Fruit fly (Drosophila melanogaster) whole organism, prepupa: ENCODE data around the gene CG5645.
A peak's percentile ranks its signal among the peaks of the same experiment; 100 is the strongest.

ENCODE experiments used
- CG10631 ChIP-seq: fragments of 200-800 bp; sonication (Bioruptor generic); optimal IDR thresholded peaks from 2 replicates; lab custom pipeline; 2016; ENCODE audit warnings: missing biosample characterization, missing genetic modification characterization
- CG10669 ChIP-seq: fragments of 200-800 bp; sonication (Bioruptor generic); optimal IDR thresholded peaks from 3 replicates; lab custom pipeline; 2018; ENCODE audit warnings: missing biosample characterization, mild to moderate bottlenecking, missing genetic modification characterization, moderate library complexity
- CG11294 ChIP-seq: fragments of 200-800 bp; sonication (Bioruptor generic); IDR thresholded peaks from 2 replicates; pipeline ENCODE4 v1.3.6; 2022; ENCODE audit warnings: missing biosample characterization, missing genetic modification characterization
- CG11762 ChIP-seq: fragments of 200-800 bp; sonication (Bioruptor generic); optimal IDR thresholded peaks from 3 replicates; lab custom pipeline; 2016; ENCODE audit warnings: missing biosample characterization, missing genetic modification characterization; ENCODE audit not compliant: insufficient read depth
- CG11902 ChIP-seq: fragments of 200-800 bp; sonication (Bioruptor generic); optimal IDR thresholded peaks from 3 replicates; lab custom pipeline; 2016; ENCODE audit warnings: missing biosample characterization, missing genetic modification characterization
- CG15336 ChIP-seq: fragments of 200-800 bp; sonication (Bioruptor generic); IDR thresholded peaks from 2 replicates; pipeline ENCODE4 v1.3.6; 2022; ENCODE audit warnings: missing biosample characterization, missing genetic modification characterization
- CG3032 ChIP-seq: fragments of 200-800 bp; optimal IDR thresholded peaks from 2 replicates; lab custom pipeline; 2019; ENCODE audit warnings: missing biosample characterization, mild to moderate bottlenecking, missing genetic modification characterization, moderate library complexity
- CG31627 ChIP-seq: fragments of 200-800 bp; sonication (Bioruptor generic); optimal IDR thresholded peaks from 3 replicates; lab custom pipeline; 2016; ENCODE audit warnings: missing biosample characterization, missing genetic modification characterization
- CG34406 ChIP-seq: fragments of 200-800 bp; sonication (Bioruptor generic); optimal IDR thresholded peaks from 3 replicates; lab custom pipeline; 2016; ENCODE audit warnings: missing biosample characterization, missing genetic modification characterization
- CG3919 ChIP-seq: fragments of 200-800 bp; sonication (Bioruptor generic); optimal IDR thresholded peaks from 3 replicates; lab custom pipeline; 2016; ENCODE audit warnings: missing biosample characterization, missing genetic modification characterization
- CG4318 ChIP-seq: fragments of 200-800 bp; sonication (Bioruptor generic); optimal IDR thresholded peaks from 3 replicates; lab custom pipeline; 2017; ENCODE audit warnings: missing biosample characterization, mild to moderate bottlenecking, missing genetic modification characterization
- CG6163 ChIP-seq: fragments of 200-800 bp; sonication (Bioruptor generic); IDR thresholded peaks from 3 replicates; pipeline ENCODE4 v1.3.6; 2022; ENCODE audit warnings: missing biosample characterization, missing genetic modification characterization
- CG6276 ChIP-seq: fragments of 200-800 bp; sonication (Bioruptor generic); optimal IDR thresholded peaks from 2 replicates; lab custom pipeline; 2017; ENCODE audit warnings: missing biosample characterization, mild to moderate bottlenecking, missing genetic modification characterization
- CG6792 ChIP-seq: fragments of 200-800 bp; sonication (Bioruptor generic); optimal IDR thresholded peaks from 3 replicates; lab custom pipeline; 2016; ENCODE audit warnings: missing biosample characterization, missing genetic modification characterization
- CG6808 ChIP-seq: fragments of 200-800 bp; sonication (Bioruptor generic); optimal IDR thresholded peaks from 3 replicates; lab custom pipeline; 2017; ENCODE audit warnings: missing biosample characterization, missing genetic modification characterization, mild to moderate bottlenecking, moderate library complexity, missing genetic modification reagents
- CG7368 ChIP-seq: fragments of 200-800 bp; sonication (Bioruptor generic); optimal IDR thresholded peaks from 3 replicates; lab custom pipeline; 2016; ENCODE audit warnings: missing biosample characterization, missing genetic modification characterization
- CG8319 ChIP-seq: fragments of 200-800 bp; sonication (Bioruptor generic); optimal IDR thresholded peaks from 3 replicates; lab custom pipeline; 2016; ENCODE audit warnings: missing biosample characterization, missing genetic modification characterization
- CG8632 ChIP-seq: fragments of 200-800 bp; sonication (Bioruptor generic); optimal IDR thresholded peaks from 3 replicates; lab custom pipeline; 2016; ENCODE audit warnings: missing biosample characterization, missing genetic modification characterization
- CG9139 ChIP-seq: fragments of 200-800 bp; sonication (Bioruptor generic); optimal IDR thresholded peaks from 3 replicates; lab custom pipeline; 2017; ENCODE audit warnings: missing biosample characterization, mild to moderate bottlenecking, missing genetic modification characterization
- Eip78C ChIP-seq: fragments of 200-800 bp; sonication (Bioruptor generic); peaks from one replicate; lab custom pipeline; 2016; ENCODE audit warnings: missing biosample characterization, missing genetic modification characterization
- Eip93F ChIP-seq: fragments of 200-800 bp; sonication (Bioruptor generic); optimal IDR thresholded peaks from 2 replicates; lab custom pipeline; 2016; ENCODE audit warnings: missing biosample characterization, mild to moderate bottlenecking, missing genetic modification characterization
- Ets21C ChIP-seq: fragments of 200-800 bp; sonication (Bioruptor generic); optimal IDR thresholded peaks from 3 replicates; lab custom pipeline; 2016; ENCODE audit warnings: missing biosample characterization, missing genetic modification characterization
- Ets96B ChIP-seq: fragments of 200-800 bp; optimal IDR thresholded peaks from 2 replicates; lab custom pipeline; 2019; ENCODE audit warnings: missing biosample characterization, mild to moderate bottlenecking, missing genetic modification characterization, moderate library complexity
- Gug ChIP-seq: fragments of 200-800 bp; sonication (Bioruptor generic); IDR thresholded peaks from 2 replicates; pipeline ENCODE4 v1.3.6; 2022; ENCODE audit warnings: missing biosample characterization, missing genetic modification characterization
- Hr38 ChIP-seq: sonication (Bioruptor generic); optimal IDR thresholded peaks from 2 replicates; lab custom pipeline; 2016; ENCODE audit warnings: missing biosample characterization, missing genetic modification characterization
- Hr39 ChIP-seq: fragments of 200-800 bp; sonication (Bioruptor generic); optimal IDR thresholded peaks from 2 replicates; lab custom pipeline; 2016; ENCODE audit warnings: missing biosample characterization, missing genetic modification characterization
- Hr4 ChIP-seq: fragments of 200-800 bp; sonication (Bioruptor generic); optimal IDR thresholded peaks from 3 replicates; lab custom pipeline; 2016; ENCODE audit warnings: missing biosample characterization, missing genetic modification characterization
- Lpt ChIP-seq: fragments of 200-800 bp; sonication (Bioruptor generic); optimal IDR thresholded peaks from 3 replicates; lab custom pipeline; 2016; ENCODE audit warnings: missing biosample characterization, missing genetic modification characterization
- OdsH ChIP-seq: fragments of 200-800 bp; sonication (Bioruptor generic); optimal IDR thresholded peaks from 3 replicates; lab custom pipeline; 2016; ENCODE audit warnings: missing biosample characterization, missing genetic modification characterization
- Smox ChIP-seq: fragments of 200-800 bp; sonication (Bioruptor generic); optimal IDR thresholded peaks from 3 replicates; lab custom pipeline; 2016; ENCODE audit warnings: missing biosample characterization, missing genetic modification characterization
- Sox102F ChIP-seq: fragments of 200-800 bp; sonication (Bioruptor generic); optimal IDR thresholded peaks from 2 replicates; lab custom pipeline; 2016; ENCODE audit warnings: missing biosample characterization, mild to moderate bottlenecking, missing genetic modification characterization
- Sox14 ChIP-seq: fragments of 200-800 bp; sonication (Bioruptor generic); optimal IDR thresholded peaks from 3 replicates; lab custom pipeline; 2016; ENCODE audit warnings: missing biosample characterization, missing genetic modification characterization
- Sox15 ChIP-seq: fragments of 200-800 bp; sonication (Bioruptor generic); optimal IDR thresholded peaks from 3 replicates; lab custom pipeline; 2016; ENCODE audit warnings: missing biosample characterization, missing genetic modification characterization
- cyc ChIP-seq: fragments of 200-800 bp; sonication (Bioruptor generic); optimal IDR thresholded peaks from 3 replicates; lab custom pipeline; 2016; ENCODE audit warnings: missing biosample characterization, missing genetic modification characterization
- dac ChIP-seq: fragments of 200-800 bp; sonication (Bioruptor generic); optimal IDR thresholded peaks from 2 replicates; lab custom pipeline; 2017; ENCODE audit warnings: missing biosample characterization, mild to moderate bottlenecking, missing genetic modification characterization
- dsx ChIP-seq: fragments of 200-800 bp; optimal IDR thresholded peaks from 3 replicates; lab custom pipeline; 2019; ENCODE audit warnings: missing biosample characterization, mild to moderate bottlenecking, missing genetic modification characterization, moderate library complexity; ENCODE audit not compliant: poor library complexity, severe bottlenecking
- esn ChIP-seq: fragments of 200-800 bp; sonication (Bioruptor generic); optimal IDR thresholded peaks from 2 replicates; lab custom pipeline; 2016; ENCODE audit warnings: missing biosample characterization, mild to moderate bottlenecking, missing genetic modification characterization, moderate library complexity
- fd59A ChIP-seq: fragments of 200-800 bp; sonication (Bioruptor generic); optimal IDR thresholded peaks from 2 replicates; lab custom pipeline; 2017; ENCODE audit warnings: missing biosample characterization, mild to moderate bottlenecking, missing genetic modification characterization, missing genetic modification reagents
- fd85E ChIP-seq: fragments of 200-800 bp; sonication (Bioruptor generic); optimal IDR thresholded peaks from 3 replicates; lab custom pipeline; 2016; ENCODE audit warnings: missing biosample characterization, missing genetic modification characterization
- fkh ChIP-seq: fragments of 200-800 bp; sonication (Bioruptor generic); optimal IDR thresholded peaks from 3 replicates; lab custom pipeline; 2017; ENCODE audit warnings: missing biosample characterization, mild to moderate bottlenecking, missing genetic modification characterization, moderate library complexity
- lz ChIP-seq: fragments of 200-800 bp; sonication (Bioruptor generic); optimal IDR thresholded peaks from 3 replicates; lab custom pipeline; 2016; ENCODE audit warnings: missing biosample characterization, missing genetic modification characterization
- net ChIP-seq: fragments of 200-800 bp; sonication (Bioruptor generic); optimal IDR thresholded peaks from 3 replicates; lab custom pipeline; 2016; ENCODE audit warnings: missing biosample characterization, missing genetic modification characterization
- pdm3 ChIP-seq: fragments of 200-800 bp; sonication (Bioruptor generic); optimal IDR thresholded peaks from 3 replicates; lab custom pipeline; 2016; ENCODE audit warnings: missing biosample characterization, missing genetic modification characterization
- salr ChIP-seq, 2 experiments: fragments of 200-800 bp; sonication (Bioruptor generic); optimal IDR thresholded peaks; 3 replicates each; lab custom pipeline; 2016 to 2018; ENCODE audit warnings: missing biosample characterization in 2 of 2, missing genetic modification characterization in 2 of 2, mild to moderate bottlenecking in 1 of 2
- spab ChIP-seq: fragments of 200-800 bp; sonication (Bioruptor generic); optimal IDR thresholded peaks from 2 replicates; lab custom pipeline; 2017; ENCODE audit warnings: missing biosample characterization, mild to moderate bottlenecking, missing genetic modification characterization, missing genetic modification reagents
- svp ChIP-seq: fragments of 200-800 bp; sonication (Bioruptor generic); peaks from one replicate; lab custom pipeline; 2016; ENCODE audit warnings: missing biosample characterization, missing genetic modification characterization
- topi ChIP-seq: fragments of 200-800 bp; sonication (Bioruptor generic); optimal IDR thresholded peaks from 3 replicates; lab custom pipeline; 2016; ENCODE audit warnings: missing biosample characterization, missing genetic modification characterization
- vri ChIP-seq: fragments of 200-800 bp; sonication (Bioruptor generic); optimal IDR thresholded peaks from 3 replicates; lab custom pipeline; 2016; ENCODE audit warnings: missing biosample characterization, mild to moderate bottlenecking, missing genetic modification characterization

CG5645 gene

DNA sequence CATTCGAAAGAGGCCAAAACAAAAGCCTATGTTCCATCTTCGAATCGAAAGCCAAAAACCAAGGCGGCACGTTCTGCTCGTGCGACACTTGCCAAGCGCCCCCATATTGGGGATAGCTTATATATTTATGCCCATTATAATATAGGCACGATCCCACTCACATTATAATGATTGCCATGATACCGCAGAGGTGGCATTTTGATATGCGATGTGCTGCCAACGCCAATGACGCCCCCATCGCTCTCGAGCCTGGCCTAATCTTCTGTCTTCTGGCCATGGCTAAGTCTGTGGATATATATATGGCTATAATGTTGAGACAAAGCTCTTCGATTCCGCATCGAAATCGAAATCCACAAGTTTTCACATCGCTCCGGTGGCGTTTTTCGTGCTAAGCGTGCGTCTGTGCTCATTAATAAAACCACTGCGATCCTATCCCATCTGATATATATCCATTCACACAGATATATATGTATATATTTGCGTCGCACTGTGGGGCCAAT is 43.6 kb downstream of the CG5645 start:
- TF ChIP-seq CG31627 (GFP tag; lab: Kevin White, UChicago) (no peak), CG6163 (GFP tag; lab: Robert Waterston, UW) (0 out of 3 replicates have a peak, but pooled peaks have one; percentile 9)

dm6 chr3L:12090898-12091685 is 45.4 kb downstream of the CG5645 start:
- TF ChIP-seq CG6792 (GFP tag; lab: Kevin White, UChicago) (no peak), Gug (GFP tag; lab: Robert Waterston, UW) (0 out of 2 replicates have a peak, but pooled peaks have one; percentile 16), Ets21C (GFP tag; lab: Kevin White, UChicago) (no peak), CG9139 (GFP tag; lab: Kevin White, UChicago) (no peak), topi (GFP tag; lab: Kevin White, UChicago) (peak; percentile 1), CG15336 (peak; percentile 60), CG34406 (no peak), Eip93F (no peak), CG10631 (GFP tag; lab: Kevin White, UChicago) (no peak), cyc (GFP tag; lab: Kevin White, UChicago) (no peak), CG6276 (peak; percentile 56), vri (GFP tag; lab: Kevin White, UChicago) (no peak), Lpt (GFP tag; lab: Kevin White, UChicago) (peak; percentile 12), esn (GFP tag; lab: Kevin White, UChicago) (peak; percentile 11), CG3032 (peak; percentile 15), OdsH (GFP tag; lab: Kevin White, UChicago) (peak; percentile 36), dsx (GFP tag; lab: Kevin White, UChicago) (no peak), dac (GFP tag; lab: Kevin White, UChicago) (no peak), CG11294 (GFP tag; lab: Robert Waterston, UW) (peak; percentile 56; the same call in 1 of the 2 replicates), fd59A (GFP tag; lab: Kevin White, UChicago) (no peak), Hr4 (GFP tag; lab: Kevin White, UChicago) (peak; percentile 64), fd85E (no peak), CG6163 (GFP tag; lab: Robert Waterston, UW) (0 out of 3 replicates have a peak, but pooled peaks have one; percentile 32), Smox (GFP tag; lab: Kevin White, UChicago) (peak; percentile 14), Hr39 (peak; percentile 22), CG10669 (GFP tag; lab: Kevin White, UChicago) (no peak), fkh (GFP tag; lab: Kevin White, UChicago) (peak; percentile 86), CG6808 (GFP tag; lab: Kevin White, UChicago) (no peak), Sox14 (no peak), Sox102F (GFP tag; lab: Kevin White, UChicago) (peak; percentile 38), CG8319 (GFP tag; lab: Kevin White, UChicago) (no peak), Eip78C (GFP tag; lab: Kevin White, UChicago) (peak; percentile 63), CG11902 (GFP tag; lab: Kevin White, UChicago) (no peak), spab (no peak), net (GFP tag; lab: Kevin White, UChicago) (peak; percentile 18), Ets96B (tag; lab: Kevin White, UChicago) (no peak), Hr38 (GFP tag; lab: Kevin White, UChicago) (no peak), CG4318 (GFP tag; lab: Kevin White, UChicago) (no peak), CG11762 (GFP tag; lab: Kevin White, UChicago) (no peak), pdm3 (GFP tag; lab: Kevin White, UChicago) (peak; percentile 33), Sox15 (peak; percentile 20), CG31627 (GFP tag; lab: Kevin White, UChicago) (peak; percentile 1), lz (GFP tag; lab: Kevin White, UChicago) (peak; percentile 12), CG8632 (GFP tag; lab: Kevin White, UChicago) (peak; percentile 2), CG7368 (no peak), salr (GFP tag; optimal IDR thresholded peaks at IDR 0.05; lab: Kevin White, UChicago) (peak in 1 of 2 experiments; percentile 6), svp (no peak), CG3919 (GFP tag; lab: Kevin White, UChicago) (peak; percentile 19)
